Fruit fly (Drosophila melanogaster) whole organism, prepupa: Measurements from ENCODE around the gene ich.

Experiments used
- Blimp-1 ChIP-seq: fragments of 200-800 bp; sonication (Bioruptor generic); optimal IDR thresholded peaks from 3 replicates; lab custom pipeline; 2017; ENCODE audit warnings: missing biosample characterization, missing genetic modification characterization, mild to moderate bottlenecking, moderate library complexity, missing genetic modification reagents
- CG10631 ChIP-seq: fragments of 200-800 bp; sonication (Bioruptor generic); optimal IDR thresholded peaks from 2 replicates; lab custom pipeline; 2016; ENCODE audit warnings: missing biosample characterization, missing genetic modification characterization
- CG10669 ChIP-seq: fragments of 200-800 bp; sonication (Bioruptor generic); optimal IDR thresholded peaks from 3 replicates; lab custom pipeline; 2018; ENCODE audit warnings: missing biosample characterization, mild to moderate bottlenecking, missing genetic modification characterization, moderate library complexity
- CG11294 ChIP-seq: fragments of 200-800 bp; sonication (Bioruptor generic); IDR thresholded peaks from 2 replicates; pipeline ENCODE4 v1.3.6; 2022; ENCODE audit warnings: missing biosample characterization, missing genetic modification characterization
- CG11762 ChIP-seq: fragments of 200-800 bp; sonication (Bioruptor generic); optimal IDR thresholded peaks from 3 replicates; lab custom pipeline; 2016; ENCODE audit warnings: missing biosample characterization, missing genetic modification characterization; ENCODE audit not compliant: insufficient read depth
- CG11902 ChIP-seq: fragments of 200-800 bp; sonication (Bioruptor generic); optimal IDR thresholded peaks from 3 replicates; lab custom pipeline; 2016; ENCODE audit warnings: missing biosample characterization, missing genetic modification characterization
- CG1621 ChIP-seq: fragments of 200-800 bp; sonication (Bioruptor generic); optimal IDR thresholded peaks from 3 replicates; lab custom pipeline; 2018; ENCODE audit warnings: missing biosample characterization, mild to moderate bottlenecking, missing genetic modification characterization
- CG16779 ChIP-seq: fragments of 200-800 bp; sonication (Bioruptor generic); optimal IDR thresholded peaks from 3 replicates; lab custom pipeline; 2017; ENCODE audit warnings: missing biosample characterization, mild to moderate bottlenecking, missing genetic modification characterization
- CG3032 ChIP-seq: fragments of 200-800 bp; optimal IDR thresholded peaks from 2 replicates; lab custom pipeline; 2019; ENCODE audit warnings: missing biosample characterization, mild to moderate bottlenecking, missing genetic modification characterization, moderate library complexity
- CG31627 ChIP-seq: fragments of 200-800 bp; sonication (Bioruptor generic); optimal IDR thresholded peaks from 3 replicates; lab custom pipeline; 2016; ENCODE audit warnings: missing biosample characterization, missing genetic modification characterization
- CG32006 ChIP-seq: fragments of 200-800 bp; sonication (Bioruptor generic); optimal IDR thresholded peaks from 3 replicates; lab custom pipeline; 2017; ENCODE audit warnings: missing biosample characterization, mild to moderate bottlenecking, missing genetic modification characterization
- CG3919 ChIP-seq: fragments of 200-800 bp; sonication (Bioruptor generic); optimal IDR thresholded peaks from 3 replicates; lab custom pipeline; 2016; ENCODE audit warnings: missing biosample characterization, missing genetic modification characterization
- CG4318 ChIP-seq: fragments of 200-800 bp; sonication (Bioruptor generic); optimal IDR thresholded peaks from 3 replicates; lab custom pipeline; 2017; ENCODE audit warnings: missing biosample characterization, mild to moderate bottlenecking, missing genetic modification characterization
- CG6163 ChIP-seq: fragments of 200-800 bp; sonication (Bioruptor generic); IDR thresholded peaks from 3 replicates; pipeline ENCODE4 v1.3.6; 2022; ENCODE audit warnings: missing biosample characterization, missing genetic modification characterization
- CG6792 ChIP-seq: fragments of 200-800 bp; sonication (Bioruptor generic); optimal IDR thresholded peaks from 3 replicates; lab custom pipeline; 2016; ENCODE audit warnings: missing biosample characterization, missing genetic modification characterization
- CG7368 ChIP-seq: fragments of 200-800 bp; sonication (Bioruptor generic); optimal IDR thresholded peaks from 3 replicates; lab custom pipeline; 2016; ENCODE audit warnings: missing biosample characterization, missing genetic modification characterization
- CG8119 ChIP-seq: fragments of 200-800 bp; sonication (Bioruptor generic); IDR thresholded peaks from 3 replicates; pipeline ENCODE4 v1.3.6; 2022; ENCODE audit warnings: missing biosample characterization, missing genetic modification characterization
- CG8319 ChIP-seq: fragments of 200-800 bp; sonication (Bioruptor generic); optimal IDR thresholded peaks from 3 replicates; lab custom pipeline; 2016; ENCODE audit warnings: missing biosample characterization, missing genetic modification characterization
- CG8632 ChIP-seq: fragments of 200-800 bp; sonication (Bioruptor generic); optimal IDR thresholded peaks from 3 replicates; lab custom pipeline; 2016; ENCODE audit warnings: missing biosample characterization, missing genetic modification characterization
- Eip75B ChIP-seq: fragments of 200-800 bp; sonication (Bioruptor generic); optimal IDR thresholded peaks from 3 replicates; lab custom pipeline; 2016; ENCODE audit warnings: missing biosample characterization, missing genetic modification characterization
- Eip78C ChIP-seq: fragments of 200-800 bp; sonication (Bioruptor generic); peaks from one replicate; lab custom pipeline; 2016; ENCODE audit warnings: missing biosample characterization, missing genetic modification characterization
- Ets21C ChIP-seq: fragments of 200-800 bp; sonication (Bioruptor generic); optimal IDR thresholded peaks from 3 replicates; lab custom pipeline; 2016; ENCODE audit warnings: missing biosample characterization, missing genetic modification characterization
- Gug ChIP-seq: fragments of 200-800 bp; sonication (Bioruptor generic); IDR thresholded peaks from 2 replicates; pipeline ENCODE4 v1.3.6; 2022; ENCODE audit warnings: missing biosample characterization, missing genetic modification characterization
- Hr38 ChIP-seq: sonication (Bioruptor generic); optimal IDR thresholded peaks from 2 replicates; lab custom pipeline; 2016; ENCODE audit warnings: missing biosample characterization, missing genetic modification characterization
- Hr39 ChIP-seq: fragments of 200-800 bp; sonication (Bioruptor generic); optimal IDR thresholded peaks from 2 replicates; lab custom pipeline; 2016; ENCODE audit warnings: missing biosample characterization, missing genetic modification characterization
- Hr4 ChIP-seq: fragments of 200-800 bp; sonication (Bioruptor generic); optimal IDR thresholded peaks from 3 replicates; lab custom pipeline; 2016; ENCODE audit warnings: missing biosample characterization, missing genetic modification characterization
- Lpt ChIP-seq: fragments of 200-800 bp; sonication (Bioruptor generic); optimal IDR thresholded peaks from 3 replicates; lab custom pipeline; 2016; ENCODE audit warnings: missing biosample characterization, missing genetic modification characterization
- Met ChIP-seq: fragments of 200-800 bp; sonication (Bioruptor generic); optimal IDR thresholded peaks from 3 replicates; lab custom pipeline; 2016; ENCODE audit warnings: missing biosample characterization, missing genetic modification characterization
- OdsH ChIP-seq: fragments of 200-800 bp; sonication (Bioruptor generic); optimal IDR thresholded peaks from 3 replicates; lab custom pipeline; 2016; ENCODE audit warnings: missing biosample characterization, missing genetic modification characterization
- Smox ChIP-seq: fragments of 200-800 bp; sonication (Bioruptor generic); optimal IDR thresholded peaks from 3 replicates; lab custom pipeline; 2016; ENCODE audit warnings: missing biosample characterization, missing genetic modification characterization
- Sox102F ChIP-seq: fragments of 200-800 bp; sonication (Bioruptor generic); optimal IDR thresholded peaks from 2 replicates; lab custom pipeline; 2016; ENCODE audit warnings: missing biosample characterization, mild to moderate bottlenecking, missing genetic modification characterization
- Sox14 ChIP-seq: fragments of 200-800 bp; sonication (Bioruptor generic); optimal IDR thresholded peaks from 3 replicates; lab custom pipeline; 2016; ENCODE audit warnings: missing biosample characterization, missing genetic modification characterization
- achi ChIP-seq: fragments of 200-800 bp; sonication (Bioruptor generic); optimal IDR thresholded peaks from 3 replicates; lab custom pipeline; 2016; ENCODE audit warnings: missing biosample characterization, missing genetic modification characterization
- acj6 ChIP-seq: fragments of 200-800 bp; sonication (Bioruptor generic); optimal IDR thresholded peaks from 3 replicates; lab custom pipeline; 2016; ENCODE audit warnings: missing biosample characterization, missing genetic modification characterization
- cyc ChIP-seq: fragments of 200-800 bp; sonication (Bioruptor generic); optimal IDR thresholded peaks from 3 replicates; lab custom pipeline; 2016; ENCODE audit warnings: missing biosample characterization, missing genetic modification characterization
- dsx ChIP-seq: fragments of 200-800 bp; optimal IDR thresholded peaks from 3 replicates; lab custom pipeline; 2019; ENCODE audit warnings: missing biosample characterization, mild to moderate bottlenecking, missing genetic modification characterization, moderate library complexity; ENCODE audit not compliant: poor library complexity, severe bottlenecking
- eg ChIP-seq: fragments of 200-800 bp; sonication (Bioruptor generic); IDR thresholded peaks from 3 replicates; pipeline ENCODE4 v1.3.6; 2022; ENCODE audit warnings: missing biosample characterization, missing genetic modification characterization
- fd59A ChIP-seq: fragments of 200-800 bp; sonication (Bioruptor generic); optimal IDR thresholded peaks from 2 replicates; lab custom pipeline; 2017; ENCODE audit warnings: missing biosample characterization, mild to moderate bottlenecking, missing genetic modification characterization, missing genetic modification reagents
- fkh ChIP-seq: fragments of 200-800 bp; sonication (Bioruptor generic); optimal IDR thresholded peaks from 3 replicates; lab custom pipeline; 2017; ENCODE audit warnings: missing biosample characterization, mild to moderate bottlenecking, missing genetic modification characterization, moderate library complexity
- lz ChIP-seq: fragments of 200-800 bp; sonication (Bioruptor generic); optimal IDR thresholded peaks from 3 replicates; lab custom pipeline; 2016; ENCODE audit warnings: missing biosample characterization, missing genetic modification characterization
- pdm3 ChIP-seq: fragments of 200-800 bp; sonication (Bioruptor generic); optimal IDR thresholded peaks from 3 replicates; lab custom pipeline; 2016; ENCODE audit warnings: missing biosample characterization, missing genetic modification characterization
- salr ChIP-seq, 2 experiments: fragments of 200-800 bp; sonication (Bioruptor generic); optimal IDR thresholded peaks; 3 replicates each; lab custom pipeline; 2016 to 2018; ENCODE audit warnings: missing biosample characterization in 2 of 2, missing genetic modification characterization in 2 of 2, mild to moderate bottlenecking in 1 of 2
- spab ChIP-seq: fragments of 200-800 bp; sonication (Bioruptor generic); optimal IDR thresholded peaks from 2 replicates; lab custom pipeline; 2017; ENCODE audit warnings: missing biosample characterization, mild to moderate bottlenecking, missing genetic modification characterization, missing genetic modification reagents
- ss ChIP-seq, 2 experiments: fragments of 200-800 bp; sonication (Bioruptor generic); optimal IDR thresholded peaks; 2 replicates in 1 of 2; 3 replicates in 1 of 2; lab custom pipeline; 2017 to 2018; ENCODE audit warnings: mild to moderate bottlenecking in 2 of 2, missing biosample characterization in 2 of 2, missing genetic modification characterization in 2 of 2, moderate library complexity in 1 of 2
- svp ChIP-seq: fragments of 200-800 bp; sonication (Bioruptor generic); peaks from one replicate; lab custom pipeline; 2016; ENCODE audit warnings: missing biosample characterization, missing genetic modification characterization
- topi ChIP-seq: fragments of 200-800 bp; sonication (Bioruptor generic); optimal IDR thresholded peaks from 3 replicates; lab custom pipeline; 2016; ENCODE audit warnings: missing biosample characterization, missing genetic modification characterization
- vri ChIP-seq: fragments of 200-800 bp; sonication (Bioruptor generic); optimal IDR thresholded peaks from 3 replicates; lab custom pipeline; 2016; ENCODE audit warnings: missing biosample characterization, mild to moderate bottlenecking, missing genetic modification characterization

ich gene

DNA sequence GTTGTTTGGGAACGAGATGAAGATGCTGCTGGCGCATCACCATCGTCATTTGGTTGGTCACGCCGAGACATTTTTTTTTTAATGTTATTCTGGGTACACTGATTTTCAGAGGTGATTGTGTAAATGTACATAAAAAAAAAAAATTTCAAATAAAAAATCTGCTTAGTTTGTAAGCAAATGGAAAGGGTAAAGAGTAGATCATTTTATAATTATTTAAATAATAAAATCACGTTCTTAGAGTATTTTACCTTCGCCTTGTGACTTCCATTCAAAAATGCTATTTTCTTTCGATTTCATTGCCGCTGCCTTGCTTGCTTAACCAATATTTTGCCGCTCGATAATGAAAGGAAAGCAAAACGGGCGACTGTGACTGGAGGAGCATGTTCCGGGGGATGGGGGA lies 15.9 kb upstream of the ich start (continued):
- TF ChIP-seq CG31627 (peak; percentile 69), Eip78C (peak; percentile 94), cyc (peak; percentile 80), Met (GFP tag; lab: Kevin White, UChicago) (peak; percentile 84), Lpt (GFP tag; lab: Kevin White, UChicago) (no peak), CG10669 (GFP tag; lab: Kevin White, UChicago) (peak; percentile 37), pdm3 (GFP tag; lab: Kevin White, UChicago) (peak; percentile 75), Hr38 (GFP tag; lab: Kevin White, UChicago) (no peak), dsx (no peak), CG6792 (GFP tag; lab: Kevin White, UChicago) (peak; percentile 87), CG4318 (GFP tag; lab: Kevin White, UChicago) (no peak), CG8632 (GFP tag; lab: Kevin White, UChicago) (peak; percentile 84), Ets21C (peak; percentile 69), fd59A (peak; percentile 16), CG3032 (tag; lab: Kevin White, UChicago) (peak; percentile 37), CG6163 (peak; percentile 63; the same call in 2 of the 3 replicates), achi (peak; percentile 76), CG7368 (GFP tag; lab: Kevin White, UChicago) (peak; percentile 30)

DNA sequence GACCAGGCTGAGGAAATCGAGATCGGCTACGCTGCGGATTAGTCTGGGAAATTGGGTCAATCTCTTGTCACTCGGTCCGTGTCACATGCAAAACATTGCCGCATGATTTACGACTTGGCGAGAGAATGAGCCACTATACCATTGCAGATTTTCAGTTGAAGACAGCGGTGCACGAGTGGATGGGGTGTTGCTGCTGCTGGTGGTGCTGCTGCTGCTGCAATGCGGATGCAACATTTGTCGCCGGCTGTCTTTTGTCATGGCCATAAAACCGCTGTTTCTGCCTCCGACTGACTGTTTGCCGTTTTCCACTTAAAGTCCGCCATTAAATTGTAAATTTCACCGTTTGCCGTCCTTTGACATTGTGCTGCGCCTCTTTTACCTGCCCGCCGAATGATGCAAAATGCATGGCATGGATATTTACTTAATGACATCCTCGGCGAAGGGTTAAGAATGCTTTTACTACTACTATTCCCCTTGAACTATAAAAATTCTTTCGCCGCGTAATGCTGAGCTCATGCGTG lies 13.3 kb upstream of the ich start:
- TF ChIP-seq spab (GFP tag; lab: Kevin White, UChicago) (no peak), Met (GFP tag; lab: Kevin White, UChicago) (no peak), CG11902 (GFP tag; lab: Kevin White, UChicago) (no peak), CG1621 (tag; lab: Kevin White, UChicago) (no peak), Eip78C (no peak), Hr38 (GFP tag; lab: Kevin White, UChicago) (no peak), ss (GFP tag; optimal IDR thresholded peaks at IDR 0.05; lab: Kevin White, UChicago) (no peak)

DNA sequence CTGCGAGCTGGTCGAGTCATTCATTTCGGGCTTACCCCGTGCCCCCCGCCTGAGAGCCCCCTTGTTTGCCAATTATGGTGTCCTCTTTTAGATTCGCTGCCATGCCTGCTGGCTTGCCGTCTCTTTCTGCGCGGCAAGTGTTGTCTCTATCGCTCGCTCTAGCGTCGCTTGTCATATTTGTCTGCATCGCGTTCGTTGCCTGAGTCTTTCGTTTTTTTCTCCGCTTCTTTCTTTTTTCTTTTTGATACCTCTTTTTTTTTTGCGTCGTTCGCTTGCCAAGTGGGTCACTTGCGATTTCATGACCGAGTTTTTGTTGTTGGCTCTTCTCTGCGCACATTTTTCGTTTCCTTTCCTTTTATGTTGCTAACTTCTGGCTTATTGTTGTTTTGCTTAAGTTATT lies 9.0 kb upstream of the ich start:
- TF ChIP-seq CG11762 (GFP tag; lab: Kevin White, UChicago) (no peak), Met (GFP tag; lab: Kevin White, UChicago) (no peak), Smox (GFP tag; lab: Kevin White, UChicago) (no peak), CG11294 (GFP tag; lab: Robert Waterston, UW) (no peak), CG3032 (tag; lab: Kevin White, UChicago) (no peak), cyc (no peak), OdsH (GFP tag; lab: Kevin White, UChicago) (no peak), lz (GFP tag; lab: Kevin White, UChicago) (no peak), CG10631 (GFP tag; lab: Kevin White, UChicago) (no peak), CG11902 (GFP tag; lab: Kevin White, UChicago) (no peak), eg (GFP tag; lab: Robert Waterston, UW) (peak; percentile 70), CG8319 (GFP tag; lab: Kevin White, UChicago) (no peak), acj6 (GFP tag; lab: Kevin White, UChicago) (no peak), Sox14 (GFP tag; lab: Kevin White, UChicago) (no peak), Hr38 (GFP tag; lab: Kevin White, UChicago) (no peak), Sox102F (GFP tag; lab: Kevin White, UChicago) (no peak), Blimp-1 (peak; percentile 89), Gug (no peak), Lpt (GFP tag; lab: Kevin White, UChicago) (peak; percentile 42), topi (no peak), CG7368 (GFP tag; lab: Kevin White, UChicago) (no peak), CG32006 (peak; percentile 41), CG16779 (tag; lab: Kevin White, UChicago) (peak; percentile 50), CG4318 (GFP tag; lab: Kevin White, UChicago) (no peak), Eip78C (peak; percentile 65), salr (GFP tag; optimal IDR thresholded peaks at IDR 0.05; lab: Kevin White, UChicago) (peak in 1 of 2 experiments; percentile 39), CG3919 (GFP tag; lab: Kevin White, UChicago) (peak; percentile 2), CG8119 (GFP tag; lab: Robert Waterston, UW) (peak; percentile 66; the same call in 2 of the 3 replicates), Ets21C (no peak), svp (GFP tag; lab: Kevin White, UChicago) (no peak), fd59A (no peak), Eip75B (GFP tag; lab: Kevin White, UChicago) (peak; percentile 72), CG10669 (GFP tag; lab: Kevin White, UChicago) (peak; percentile 2), vri (GFP tag; lab: Kevin White, UChicago) (no peak), Hr4 (GFP tag; lab: Kevin White, UChicago) (no peak), Hr39 (GFP tag; lab: Kevin White, UChicago) (no peak), fkh (GFP tag; lab: Kevin White, UChicago) (no peak)
